Worm (Caenorhabditis elegans) whole organism, mixed stage, embryonic: Measurements from ENCODE around the gene F49C5.5.

Experiments
- elt-1 ChIP-seq: sonication (generic microtip); optimal IDR thresholded peaks from 2 replicates; lab custom pipeline; 2017; ENCODE audit warnings: missing genetic modification characterization, mild to moderate bottlenecking, missing compliant biosample characterization, antibody characterized with exemption, moderate library complexity, borderline replicate concordance; ENCODE audit not compliant: insufficient read depth
- lsy-2 ChIP-seq: fragments of 150-350 bp; optimal IDR thresholded peaks from 2 replicates; lab custom pipeline; 2014; ENCODE audit warnings: missing biosample characterization, missing genetic modification characterization
- nhr-237 ChIP-seq: fragments of 150-350 bp; optimal IDR thresholded peaks from 2 replicates; lab custom pipeline; 2014; ENCODE audit warnings: missing biosample characterization, missing genetic modification characterization
- pha-4 ChIP-seq: fragments of 150-350 bp; optimal IDR thresholded peaks from 2 replicates; lab custom pipeline; 2018; ENCODE audit warnings: missing biosample characterization, missing genetic modification reagents, missing genetic modification characterization
- ztf-11 ChIP-seq: fragments of 150-350 bp; optimal IDR thresholded peaks from 2 replicates; lab custom pipeline; 2014; ENCODE audit warnings: missing biosample characterization, missing genetic modification characterization

DNA sequence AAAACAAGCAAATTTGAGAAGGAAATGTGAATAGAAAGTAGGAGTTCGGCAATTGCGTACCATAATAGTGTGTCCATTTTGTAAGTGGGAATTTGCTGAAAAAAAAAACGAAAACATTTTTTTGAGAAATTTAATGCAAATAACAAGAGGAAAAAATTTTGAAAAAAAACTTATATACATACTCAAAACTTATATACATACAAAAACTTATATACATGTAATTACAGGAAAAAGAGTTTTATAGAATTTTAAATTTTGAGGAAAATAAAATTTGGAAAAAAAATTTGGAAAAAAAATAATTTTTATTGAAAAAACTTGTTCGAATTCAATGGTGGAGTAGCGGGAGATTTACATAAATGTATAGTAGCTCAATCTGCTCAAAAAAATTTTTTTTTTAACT is 43.5 kb downstream of the F49C5.5 start, which contains the start of gene ador-1:
- TF ChIP-seq pha-4 (tag; lab: Kevin White, UChicago) (no peak), nhr-237 (tag; lab: Kevin White, UChicago) (no peak), lsy-2 (tag; lab: Kevin White, UChicago) (no peak), ztf-11 (no peak), elt-1 (tag; lab: Kevin White, UChicago) (no peak)
